Worm (Caenorhabditis elegans): Measurements from ENCODE around the gene H25K10.4.

The H25K10.4 gene

DNA sequence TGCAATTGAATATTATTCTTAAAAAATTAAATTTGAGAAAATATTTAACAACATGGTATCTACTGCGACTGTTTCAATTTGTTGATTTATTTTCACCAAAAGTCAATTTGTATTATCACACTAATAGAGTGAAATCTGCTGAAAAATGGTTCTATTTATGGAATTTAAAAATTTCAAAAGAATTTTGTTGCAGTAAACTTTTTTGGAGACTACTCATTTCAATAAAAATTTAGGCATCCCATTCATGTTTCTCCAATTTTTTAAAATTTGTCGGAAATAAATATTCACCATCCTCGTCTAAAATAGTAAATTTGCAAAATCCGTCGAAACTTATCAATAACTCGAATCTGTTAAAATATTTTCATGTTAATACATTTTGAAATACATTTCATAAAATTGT, 39.8 kb upstream of the H25K10.4 start:
- no peak for TF ChIP-seq nhr-77 (tag; optimal IDR thresholded peaks at IDR 0.05)
- TF ChIP-seq snpc-1.2 (GFP tag; IDR thresholded peaks at IDR 0.05): 0 out of 2 replicates have a peak, but pooled peaks have one; percentile 20

- peak; percentile 72 for TF ChIP-seq snpc-1.2 (GFP tag; IDR thresholded peaks at IDR 0.05)
- TF ChIP-seq Y105C5A.15 (GFP tag; IDR thresholded peaks at IDR 0.05): no peak
Measured at ce11 chrIV:16191597-16191996, 34.2 kb upstream of the H25K10.4 start.

ce11 chrIV:16192754-16193153, 33.1 kb upstream of the H25K10.4 start:
- TF ChIP-seq fos-1 (tag; optimal IDR thresholded peaks at IDR 0.05) (no peak), dve-1 (tag; optimal IDR thresholded peaks at IDR 0.05; ENCODE audit: insufficient read depth) (no peak), set-16 (GFP tag; IDR thresholded peaks at IDR 0.05) (no peak), F49E8.2 (tag; optimal IDR thresholded peaks at IDR 0.05; ENCODE audit: borderline replicate concordance) (no peak)

DNA sequence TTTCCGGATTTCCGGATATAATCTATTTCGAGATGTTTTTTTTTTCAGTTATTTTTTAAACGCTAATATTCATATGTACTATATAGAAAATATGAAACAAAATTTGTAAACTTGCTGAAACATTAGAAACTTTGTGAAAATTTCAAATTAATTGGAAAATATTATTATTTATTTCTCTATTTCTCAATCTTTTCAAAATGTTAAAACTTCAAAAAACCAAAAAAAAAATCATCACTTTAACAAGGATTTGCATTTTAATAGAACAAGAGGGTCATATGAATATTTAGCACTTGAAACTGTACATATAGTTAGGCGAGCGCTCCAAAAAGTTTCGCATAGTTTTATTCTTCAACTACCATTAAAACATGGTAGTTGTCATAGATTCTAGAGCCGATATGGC, 29.1 kb upstream of the H25K10.4 start, which contains the start of gene Y7A9A.1:
Y7A9A.1 (plus strand) TSS at position 301 of the 400 bp plus-strand sequence.
- TF ChIP-seq aly-2 (tag; optimal IDR thresholded peaks at IDR 0.05): no peak
- no peak for TF ChIP-seq dmd-8 (GFP tag; IDR thresholded peaks at IDR 0.05)
- no peak for TF ChIP-seq unc-62 (GFP tag; optimal IDR thresholded peaks at IDR 0.05 in 1 of 2)
- no peak for TF ChIP-seq unc-62 (tag; optimal IDR thresholded peaks at IDR 0.05)
- TF ChIP-seq nhr-28 (tag; optimal IDR thresholded peaks at IDR 0.05): no peak
- no peak for TF ChIP-seq mxl-2 (GFP tag; conservative IDR thresholded peaks at IDR 0.05)
- no peak for TF ChIP-seq mep-1 (tag; optimal IDR thresholded peaks at IDR 0.05)
- no peak for TF ChIP-seq zag-1 (tag; optimal IDR thresholded peaks at IDR 0.05)
- TF ChIP-seq nhr-237 (tag; optimal IDR thresholded peaks at IDR 0.05): no peak
- no peak for TF ChIP-seq tag-97 (GFP tag; IDR thresholded peaks at IDR 0.05)
- TF ChIP-seq rbr-2 (tag; optimal IDR thresholded peaks at IDR 0.05): no peak
- no peak for TF ChIP-seq T20F7.1 (GFP tag; optimal IDR thresholded peaks at IDR 0.05)
- TF ChIP-seq nhr-42 (GFP tag; IDR thresholded peaks at IDR 0.05): no peak
- TF ChIP-seq snpc-1.2 (GFP tag; IDR thresholded peaks at IDR 0.05): no peak
- TF ChIP-seq ces-1 (GFP tag; optimal IDR thresholded peaks at IDR 0.05): no peak
- no peak for TF ChIP-seq daf-16 (GFP tag; optimal IDR thresholded peaks at IDR 0.05)
- TF ChIP-seq daf-16 (tag; optimal IDR thresholded peaks at IDR 0.05): no peak
- TF ChIP-seq nhr-25 (tag; optimal IDR thresholded peaks at IDR 0.05; ENCODE audit: borderline replicate concordance, insufficient read depth): no peak
- TF ChIP-seq daf-12 (tag; optimal IDR thresholded peaks at IDR 0.05): no peak

- peak in 1 of 2 experiments; percentile 96 for TF ChIP-seq unc-62 (GFP tag; optimal IDR thresholded peaks at IDR 0.05 in 1 of 2)
- TF ChIP-seq unc-62 (tag; optimal IDR thresholded peaks at IDR 0.05): no peak
- no peak for TF ChIP-seq lin-13 (GFP tag; optimal IDR thresholded peaks at IDR 0.05)
- TF ChIP-seq unc-130 (GFP tag; optimal IDR thresholded peaks at IDR 0.05): no peak
- peak; percentile 20 for TF ChIP-seq aha-1 (tag)
Measured at ce11 chrIV:16199831-16200230, 26.0 kb upstream of the H25K10.4 start.

DNA sequence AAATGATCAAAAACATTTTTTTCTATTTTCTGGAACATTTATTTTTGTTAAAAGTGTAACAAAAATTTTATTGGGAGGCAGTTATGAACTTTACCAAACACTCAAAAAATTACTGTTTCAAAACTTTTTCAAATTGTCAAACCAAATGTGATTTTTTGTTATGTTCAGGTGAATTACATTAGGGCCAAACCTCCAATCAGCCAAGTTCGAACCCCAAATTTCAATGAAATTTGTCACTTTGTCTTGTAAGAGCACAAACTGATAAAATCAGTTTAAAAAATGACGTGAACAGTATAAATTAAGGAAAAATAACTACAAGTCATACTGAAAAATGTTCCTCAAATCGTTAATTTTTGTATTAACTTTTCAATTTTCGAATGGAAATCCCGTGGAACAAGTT, 23.8 kb upstream of the H25K10.4 start, which contains the start of gene H25K10.1:
H25K10.1 (plus strand) TSS at position 301 of the 400 bp plus-strand sequence.
- peak in 1 of 2 experiments; percentile 27 for TF ChIP-seq unc-62 (GFP tag; optimal IDR thresholded peaks at IDR 0.05 in 1 of 2)
- no peak for TF ChIP-seq unc-62 (tag; optimal IDR thresholded peaks at IDR 0.05)
- TF ChIP-seq T20F7.1 (GFP tag; optimal IDR thresholded peaks at IDR 0.05): no peak

DNA sequence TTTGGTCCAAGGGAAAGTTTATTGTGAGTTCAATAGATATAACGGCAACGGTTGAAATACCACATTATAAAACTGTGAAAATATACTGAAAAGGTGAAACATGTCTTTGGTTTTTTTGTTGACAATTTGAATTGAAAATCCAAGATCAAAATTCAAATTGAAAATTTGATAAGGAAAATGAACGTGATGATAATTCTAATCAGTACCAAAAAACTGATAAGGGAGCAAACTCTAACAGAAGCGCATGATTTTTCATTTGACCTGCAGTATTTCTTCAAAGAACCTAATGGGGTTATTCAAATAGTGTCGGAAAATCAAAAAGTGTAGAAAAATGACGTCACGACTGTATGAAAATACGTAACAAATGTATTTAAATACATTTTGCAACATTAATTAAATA, 22.5 kb upstream of the H25K10.4 start:
- TF ChIP-seq dve-1 (tag; optimal IDR thresholded peaks at IDR 0.05; ENCODE audit: insufficient read depth) (peak; percentile 63), nhr-77 (tag; optimal IDR thresholded peaks at IDR 0.05) (peak; percentile 1), skn-1 (tag; optimal IDR thresholded peaks at IDR 0.05) (no peak), ceh-82 (tag; optimal IDR thresholded peaks at IDR 0.05) (no peak), daf-12 (tag; optimal IDR thresholded peaks at IDR 0.05) (no peak), daf-16 (GFP tag; optimal IDR thresholded peaks at IDR 0.05) (no peak), daf-16 (tag; optimal IDR thresholded peaks at IDR 0.05) (peak; percentile 69), mdl-1 (tag; optimal IDR thresholded peaks at IDR 0.05) (peak in 1 of 2 experiments; percentile 27), ces-1 (GFP tag; optimal IDR thresholded peaks at IDR 0.05) (no peak), nhr-28 (tag; optimal IDR thresholded peaks at IDR 0.05) (peak; percentile 63), dmd-6 (GFP tag; IDR thresholded peaks at IDR 0.05) (peak; percentile 92), lin-39 (tag; optimal IDR thresholded peaks at IDR 0.05) (no peak), lin-1 (GFP tag; IDR thresholded peaks at IDR 0.05) (no peak), ceh-20 (GFP tag; IDR thresholded peaks at IDR 0.05) (no peak), Y48G9A.11 (GFP tag; IDR thresholded peaks at IDR 0.05) (no peak), hlh-30 (tag; optimal IDR thresholded peaks at IDR 0.05; ENCODE audit: insufficient read depth) (peak; percentile 44), pqm-1 (tag; optimal IDR thresholded peaks at IDR 0.05) (peak; percentile 83), nhr-41 (GFP tag; IDR thresholded peaks at IDR 0.05) (no peak)
